In genomic region chrIII:432988-433387, ce11 we compare ENCODE assay signal across 5 worm cellular contexts.
TF ChIP-seq lines count a peak whose summit lies in the region.

No protein-coding gene starts in this region.

TF ChIP-seq in whole organism, L1 larva, 84 proteins besides CTCF, POLR2A, EP300 and RAD21 (continues in another document):
- peak; percentile 62 for TF ChIP-seq nhr-71 (tag; optimal IDR thresholded peaks at IDR 0.05; lab: Kevin White, UChicago)
- TF ChIP-seq dpl-1 (GFP tag; optimal IDR thresholded peaks at IDR 0.05; lab: Kevin White, UChicago) = peak; percentile 24 to 45 (median 34)
- TF ChIP-seq unc-98 (GFP tag; IDR thresholded peaks at IDR 0.05; lab: Robert Waterston, UW) = no peak
- TF ChIP-seq aha-1 (tag; optimal IDR thresholded peaks at IDR 0.05; lab: Kevin White, UChicago) = no peak
- TF ChIP-seq nhr-20 (tag; optimal IDR thresholded peaks at IDR 0.05; lab: Kevin White, UChicago) = peak; percentile 61
- TF ChIP-seq hpl-2 (GFP tag; optimal IDR thresholded peaks at IDR 0.05; lab: Kevin White, UChicago) = no peak
- peak in 1 of 2 experiments; percentile 37 for TF ChIP-seq egl-27 (tag; optimal IDR thresholded peaks at IDR 0.05; lab: Kevin White, UChicago)
- TF ChIP-seq lin-39 (tag; optimal IDR thresholded peaks at IDR 0.05; lab: Kevin White, UChicago) = no peak
- peak; percentile 70 for TF ChIP-seq rnt-1 (tag; optimal IDR thresholded peaks at IDR 0.05; lab: Kevin White, UChicago)
- no peak for TF ChIP-seq fkh-4 (tag; optimal IDR thresholded peaks at IDR 0.05; lab: Kevin White, UChicago; ENCODE audit: borderline replicate concordance)
- no peak for TF ChIP-seq nhr-11 (tag; optimal IDR thresholded peaks at IDR 0.05; lab: Kevin White, UChicago)
- no peak for TF ChIP-seq fkh-8 (tag; optimal IDR thresholded peaks at IDR 0.05; lab: Kevin White, UChicago)
- TF ChIP-seq lir-3 (tag; optimal IDR thresholded peaks at IDR 0.05; lab: Kevin White, UChicago; ENCODE audit: poor library complexity) = no peak
- TF ChIP-seq nhr-12 (tag; optimal IDR thresholded peaks at IDR 0.05; lab: Kevin White, UChicago) = no peak
- no peak for TF ChIP-seq lin-13 (GFP tag; optimal IDR thresholded peaks at IDR 0.05; lab: Kevin White, UChicago)
- TF ChIP-seq mef-2 (tag; optimal IDR thresholded peaks at IDR 0.05; lab: Kevin White, UChicago) = no peak
- no peak for TF ChIP-seq ceh-88 (GFP tag; IDR thresholded peaks at IDR 0.05; lab: Robert Waterston, UW)
- no peak for TF ChIP-seq alr-1 (tag; optimal IDR thresholded peaks at IDR 0.05; lab: Kevin White, UChicago; ENCODE audit: borderline replicate concordance)

TF ChIP-seq in whole organism, L3 larva, 47 proteins besides CTCF, POLR2A, EP300 and RAD21 (continues in another document):
- TF ChIP-seq ceh-82 (tag; optimal IDR thresholded peaks at IDR 0.05; lab: Kevin White, UChicago) = peak; percentile 2
- TF ChIP-seq lin-15B (tag; optimal IDR thresholded peaks at IDR 0.05; lab: Kevin White, UChicago) = peak; percentile 32
- TF ChIP-seq fos-1 (tag; optimal IDR thresholded peaks at IDR 0.05; lab: Kevin White, UChicago) = no peak
- TF ChIP-seq elt-1 (tag; optimal IDR thresholded peaks at IDR 0.05; lab: Kevin White, UChicago) = no peak
- TF ChIP-seq ztf-11 (tag; optimal IDR thresholded peaks at IDR 0.05; lab: Kevin White, UChicago) = no peak
- TF ChIP-seq nfya-1 (tag; optimal IDR thresholded peaks at IDR 0.05; lab: Kevin White, UChicago; ENCODE audit: insufficient read depth) = peak; percentile 78
- TF ChIP-seq nhr-237 (tag; optimal IDR thresholded peaks at IDR 0.05; lab: Kevin White, UChicago) = no peak
- TF ChIP-seq daf-12 (tag; optimal IDR thresholded peaks at IDR 0.05; lab: Kevin White, UChicago) = no peak
- no peak for TF ChIP-seq nhr-76 (tag; optimal IDR thresholded peaks at IDR 0.05; lab: Kevin White, UChicago)
- TF ChIP-seq jun-1 (tag; optimal IDR thresholded peaks at IDR 0.05; lab: Kevin White, UChicago) = peak; percentile 45
- no peak for TF ChIP-seq fkh-2 (tag; optimal IDR thresholded peaks at IDR 0.05; lab: Kevin White, UChicago)
- TF ChIP-seq lin-39 (tag; optimal IDR thresholded peaks at IDR 0.05; lab: Kevin White, UChicago) = peak; percentile 81
- no peak for TF ChIP-seq mdl-1 (tag; optimal IDR thresholded peaks at IDR 0.05; lab: Kevin White, UChicago)
- TF ChIP-seq fkh-10 (GFP tag; optimal IDR thresholded peaks at IDR 0.05; lab: Kevin White, UChicago) = no peak
- TF ChIP-seq ama-1 (optimal IDR thresholded peaks at IDR 0.05; lab: Kevin White, UChicago) = no peak
- peak; percentile 68 for TF ChIP-seq ceh-28 (tag; optimal IDR thresholded peaks at IDR 0.05; lab: Kevin White, UChicago)
- TF ChIP-seq ztf-4 (tag; optimal IDR thresholded peaks at IDR 0.05; lab: Kevin White, UChicago) = no peak
- TF ChIP-seq R02D3.7 (tag; optimal IDR thresholded peaks at IDR 0.05; lab: Kevin White, UChicago) = peak; percentile 60
- no peak for TF ChIP-seq sea-2 (GFP tag; optimal IDR thresholded peaks at IDR 0.05; lab: Kevin White, UChicago)
- TF ChIP-seq unc-62 (GFP tag; optimal IDR thresholded peaks at IDR 0.05; lab: Kevin White, UChicago) = no peak

TF ChIP-seq in whole organism, early embryonic, 17 proteins besides CTCF, POLR2A, EP300 and RAD21:
- peak; percentile 20 for TF ChIP-seq F13C5.2 (tag; optimal IDR thresholded peaks at IDR 0.05; lab: Kevin White, UChicago)
- peak; percentile 51; the same call in 1 of the 2 replicates for TF ChIP-seq tbx-11 (GFP tag; IDR thresholded peaks at IDR 0.05; lab: Robert Waterston, UW)
- TF ChIP-seq ceh-13 (GFP tag; optimal IDR thresholded peaks at IDR 0.05; lab: Kevin White, UChicago) = no peak
- peak; percentile 70 for TF ChIP-seq hmg-4 (GFP tag; optimal IDR thresholded peaks at IDR 0.05; lab: Kevin White, UChicago)

TF ChIP-seq in whole organism, midembryonic, 9 proteins besides CTCF, POLR2A, EP300 and RAD21:
- TF ChIP-seq ref-1 (GFP tag; conservative IDR thresholded peaks at IDR 0.05; lab: Robert Waterston, UW) (no peak), ztf-23 (GFP tag; IDR thresholded peaks at IDR 0.05; lab: Robert Waterston, UW) (no peak), cog-1 (tag; optimal IDR thresholded peaks at IDR 0.05; lab: Kevin White, UChicago) (peak; percentile 69), flt-1 (GFP tag; IDR thresholded peaks at IDR 0.05; lab: Robert Waterston, UW) (peak; percentile 81), ztf-29 (GFP tag; IDR thresholded peaks at IDR 0.05; lab: Robert Waterston, UW) (no peak)
TF ChIP-seq in whole organism, midembryonic: peak in this region for 2.

TF ChIP-seq in whole organism, young adult, 124 proteins besides CTCF, POLR2A, EP300 and RAD21 (continues in another document):
- no peak for TF ChIP-seq ceh-100 (GFP tag; IDR thresholded peaks at IDR 0.05; lab: Robert Waterston, UW)
- no peak for TF ChIP-seq fkh-3 (tag; optimal IDR thresholded peaks at IDR 0.05; lab: Kevin White, UChicago)
- TF ChIP-seq zim-3 (tag; optimal IDR thresholded peaks at IDR 0.05; lab: Kevin White, UChicago) = no peak
- no peak for TF ChIP-seq mxl-1 (tag; optimal IDR thresholded peaks at IDR 0.05; lab: Kevin White, UChicago)
- TF ChIP-seq hmg-1.2 (GFP tag; IDR thresholded peaks at IDR 0.05; lab: Robert Waterston, UW) = peak; percentile 96
- no peak for TF ChIP-seq F55B11.4 (tag; optimal IDR thresholded peaks at IDR 0.05; lab: Kevin White, UChicago; ENCODE audit: borderline replicate concordance, insufficient read depth)
- TF ChIP-seq ZK185.1 (tag; optimal IDR thresholded peaks at IDR 0.05; lab: Kevin White, UChicago; ENCODE audit: poor library complexity, severe bottlenecking) = peak; percentile 28
- TF ChIP-seq tbx-9 (tag; optimal IDR thresholded peaks at IDR 0.05; lab: Kevin White, UChicago; ENCODE audit: borderline replicate concordance) = no peak
- no peak for TF ChIP-seq madf-3 (GFP tag; IDR thresholded peaks at IDR 0.05; lab: Robert Waterston, UW)
- no peak for TF ChIP-seq mes-4 (tag; optimal IDR thresholded peaks at IDR 0.05; lab: Kevin White, UChicago)
- peak; percentile 89 for TF ChIP-seq egrh-3 (GFP tag; IDR thresholded peaks at IDR 0.05; lab: Robert Waterston, UW)
- peak; percentile 30 for TF ChIP-seq lin-54 (GFP tag; optimal IDR thresholded peaks at IDR 0.05; lab: Kevin White, UChicago)
- TF ChIP-seq him-1 (tag; optimal IDR thresholded peaks at IDR 0.05; lab: Kevin White, UChicago) = no peak
- no peak for TF ChIP-seq ztf-28 (GFP tag; IDR thresholded peaks at IDR 0.05; lab: Robert Waterston, UW)
- no peak for TF ChIP-seq sea-2 (GFP tag; IDR thresholded peaks at IDR 0.05; lab: Robert Waterston, UW)
- no peak for TF ChIP-seq nhr-120 (GFP tag; IDR thresholded peaks at IDR 0.05; lab: Robert Waterston, UW)
- TF ChIP-seq ceh-27 (GFP tag; optimal IDR thresholded peaks at IDR 0.05; lab: Kevin White, UChicago) = peak; percentile 53
- peak; percentile 36 for TF ChIP-seq ztf-26 (tag; optimal IDR thresholded peaks at IDR 0.05; lab: Kevin White, UChicago)
- TF ChIP-seq ama-1 (optimal IDR thresholded peaks at IDR 0.05; lab: Kevin White, UChicago) = no peak
- TF ChIP-seq ama-1 (GFP tag; optimal IDR thresholded peaks at IDR 0.05; lab: Kevin White, UChicago) = no peak
- TF ChIP-seq ccch-3 (GFP tag; optimal IDR thresholded peaks at IDR 0.05; lab: Kevin White, UChicago) = no peak
- no peak for TF ChIP-seq B0035.1 (tag; optimal IDR thresholded peaks at IDR 0.05; lab: Kevin White, UChicago)
- TF ChIP-seq F39B2.1 (GFP tag; IDR thresholded peaks at IDR 0.05; lab: Robert Waterston, UW) = no peak
- TF ChIP-seq B0336.3 (GFP tag; IDR thresholded peaks at IDR 0.05; lab: Robert Waterston, UW) = peak; percentile 69
- TF ChIP-seq rec-8 (tag; optimal IDR thresholded peaks at IDR 0.05; lab: Kevin White, UChicago) = no peak
- TF ChIP-seq lag-1 (GFP tag; IDR thresholded peaks at IDR 0.05; lab: Robert Waterston, UW) = no peak
- TF ChIP-seq unc-130 (GFP tag; optimal IDR thresholded peaks at IDR 0.05; lab: Kevin White, UChicago) = no peak
- TF ChIP-seq ceh-58 (GFP tag; IDR thresholded peaks at IDR 0.05; lab: Robert Waterston, UW) = no peak
- TF ChIP-seq bed-1 (GFP tag; IDR thresholded peaks at IDR 0.05; lab: Robert Waterston, UW) = no peak
- TF ChIP-seq aptf-3 (GFP tag; IDR thresholded peaks at IDR 0.05; lab: Robert Waterston, UW) = no peak
- no peak for TF ChIP-seq hsf-1 (GFP tag; IDR thresholded peaks at IDR 0.05; lab: Robert Waterston, UW)
- no peak for TF ChIP-seq T26A5.8 (tag; optimal IDR thresholded peaks at IDR 0.05; lab: Kevin White, UChicago)
- peak; percentile 76 for TF ChIP-seq nfyb-1 (GFP tag; IDR thresholded peaks at IDR 0.05; lab: Robert Waterston, UW)
- TF ChIP-seq nhr-179 (tag; optimal IDR thresholded peaks at IDR 0.05; lab: Kevin White, UChicago) = no peak
- TF ChIP-seq lsl-1 (GFP tag; optimal IDR thresholded peaks at IDR 0.05; lab: Kevin White, UChicago) = no peak
- TF ChIP-seq die-1 (tag; optimal IDR thresholded peaks at IDR 0.05; lab: Kevin White, UChicago) = no peak
- TF ChIP-seq attf-6 (GFP tag; IDR thresholded peaks at IDR 0.05; lab: Robert Waterston, UW) = no peak
- TF ChIP-seq ceh-79 (tag; optimal IDR thresholded peaks at IDR 0.05; lab: Kevin White, UChicago) = no peak
- TF ChIP-seq Y56A3A.18 (GFP tag; IDR thresholded peaks at IDR 0.05; lab: Robert Waterston, UW) = no peak
- peak; percentile 54 for TF ChIP-seq K12H6.12 (tag; optimal IDR thresholded peaks at IDR 0.05; lab: Kevin White, UChicago)
- no peak for TF ChIP-seq unc-62 (GFP tag; optimal IDR thresholded peaks at IDR 0.05; lab: Kevin White, UChicago)
- no peak for TF ChIP-seq rpc-1 (optimal IDR thresholded peaks at IDR 0.05; lab: Kevin White, UChicago)
- no peak for TF ChIP-seq rpc-1 (tag; optimal IDR thresholded peaks at IDR 0.05; lab: Kevin White, UChicago)
- no peak for TF ChIP-seq ztf-3 (GFP tag; optimal IDR thresholded peaks at IDR 0.05; lab: Kevin White, UChicago)
- TF ChIP-seq ekl-4 (GFP tag; IDR thresholded peaks at IDR 0.05; lab: Robert Waterston, UW) = 0 out of 2 replicates have a peak, but pooled peaks have one; percentile 26
- TF ChIP-seq dpl-1 (GFP tag; optimal IDR thresholded peaks at IDR 0.05; lab: Kevin White, UChicago) = no peak
- TF ChIP-seq ets-4 (GFP tag; optimal IDR thresholded peaks at IDR 0.05; lab: Kevin White, UChicago) = peak; percentile 26
- TF ChIP-seq aptf-2 (GFP tag; conservative IDR thresholded peaks at IDR 0.05; lab: Robert Waterston, UW) = no peak
- no peak for TF ChIP-seq madf-8 (GFP tag; conservative IDR thresholded peaks at IDR 0.05; lab: Robert Waterston, UW)
- no peak for TF ChIP-seq hlh-26 (GFP tag; conservative IDR thresholded peaks at IDR 0.05; lab: Robert Waterston, UW)
- TF ChIP-seq egl-44 (GFP tag; IDR thresholded peaks at IDR 0.05; lab: Robert Waterston, UW) = peak; percentile 42; the same call in 1 of the 2 replicates
- no peak for TF ChIP-seq cebp-1 (GFP tag; IDR thresholded peaks at IDR 0.05; lab: Robert Waterston, UW)
- peak; percentile 69 for TF ChIP-seq cebp-1 (tag; optimal IDR thresholded peaks at IDR 0.05; lab: Kevin White, UChicago)

Comparison
In these comparisons a context has a peak if more than half of its experiments do, and no peak if none do; other contexts are left out.
1. Of the 8 proteins assayed by ChIP-seq in both whole organism, young adult and whole organism, L1 larva: peak only in whole organism, young adult: none; only in whole organism, L1 larva: dpl-1, efl-1, lin-35 and nhr-90; in both: none; in neither: 4.